Worm (Caenorhabditis elegans): Measurements from ENCODE around the gene K03H9.3.

ce11 chrII:6453341-6453806, 30.5 kb downstream of the K03H9.3 start, which contains the start of gene atg-16.2:
- no peak for TF ChIP-seq egl-27 (tag; optimal IDR thresholded peaks at IDR 0.05)
- TF ChIP-seq R02D3.7 (tag; optimal IDR thresholded peaks at IDR 0.05), result no peak
- TF ChIP-seq ceh-82 (tag; optimal IDR thresholded peaks at IDR 0.05), result no peak
- no peak for TF ChIP-seq nhr-237 (tag; optimal IDR thresholded peaks at IDR 0.05)
- TF ChIP-seq zag-1 (tag; optimal IDR thresholded peaks at IDR 0.05), result no peak
- no peak for TF ChIP-seq ztf-11 (tag; optimal IDR thresholded peaks at IDR 0.05)
- no peak for TF ChIP-seq ztf-4 (tag; optimal IDR thresholded peaks at IDR 0.05)
- TF ChIP-seq ama-1 (optimal IDR thresholded peaks at IDR 0.05), result no peak
- peak; percentile 84 for TF ChIP-seq pha-4 (tag; optimal IDR thresholded peaks at IDR 0.05)
